Worm (Caenorhabditis elegans) whole organism, L2 larva: ENCODE data around the gene W09H1.3.

ENCODE experiments used
- crh-2 ChIP-seq: sonication (generic microtip); optimal IDR thresholded peaks from 2 replicates; lab custom pipeline; 2017; ENCODE audit warnings: missing biosample characterization, missing genetic modification characterization
- snpc-4 ChIP-seq: fragments of 150-350 bp; optimal IDR thresholded peaks from 2 replicates; lab custom pipeline; 2014; ENCODE audit warnings: missing biosample characterization, missing genetic modification characterization
- unc-62 ChIP-seq: fragments of 150-350 bp; optimal IDR thresholded peaks from 2 replicates; lab custom pipeline; 2014; ENCODE audit warnings: missing biosample characterization, missing genetic modification reagents, missing genetic modification characterization

- no peak for TF ChIP-seq unc-62 (GFP tag; lab: Kevin White, UChicago)
- no peak for TF ChIP-seq snpc-4
- TF ChIP-seq crh-2 (tag; lab: Kevin White, UChicago) = no peak
Measured at ce11 chrII:13142372-13142771, 41.9 kb upstream of the W09H1.3 start.
